Fruit fly (Drosophila melanogaster): ENCODE measurements around the gene otu.

otu gene

DNA sequence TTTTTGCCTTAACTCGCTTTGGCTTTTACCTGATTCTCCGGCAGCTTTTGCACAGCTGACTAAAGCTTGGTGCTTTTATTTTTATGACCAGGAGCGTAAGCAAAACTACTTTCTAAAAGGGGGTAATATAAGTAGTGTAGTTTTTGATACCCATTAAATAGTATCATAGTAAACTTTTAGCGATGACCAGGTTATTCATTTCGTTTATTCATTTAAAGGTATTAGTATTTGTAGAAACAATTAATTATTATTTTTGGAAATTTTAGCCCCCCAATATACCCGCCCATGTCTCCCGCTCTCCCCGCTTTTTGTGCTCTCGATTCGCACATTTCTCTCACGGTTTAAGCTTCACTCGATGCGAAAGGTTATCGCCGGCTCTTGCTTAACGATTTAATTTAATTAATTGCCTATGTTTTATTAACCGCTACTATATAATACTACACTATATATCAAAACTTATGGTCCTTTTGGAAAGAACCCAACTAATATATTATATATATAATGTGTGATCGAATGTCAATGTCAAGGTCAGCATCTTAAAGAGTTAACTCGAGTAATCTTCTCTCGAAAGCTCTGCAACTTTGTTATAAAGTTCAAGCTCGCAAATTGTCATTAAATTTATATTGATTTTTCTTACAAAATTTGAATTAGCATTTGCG lies 24.8 kb downstream of the otu start, which contains the start of gene Sptr (continued):
- peak; percentile 66 for TF ChIP-seq abd-A (tag; optimal IDR thresholded peaks at IDR 0.05)
- no peak for TF ChIP-seq Scr (GFP tag; IDR thresholded peaks at IDR 0.05; ENCODE audit: partially characterized antibody)
- peak; percentile 91 for TF ChIP-seq CG11504 (tag; optimal IDR thresholded peaks at IDR 0.05)
- peak; percentile 89 for TF ChIP-seq CG12769 (tag; optimal IDR thresholded peaks at IDR 0.05)
- peak; percentile 82 for TF ChIP-seq cas (GFP tag; IDR thresholded peaks at IDR 0.05)
- peak; percentile 82 for TF ChIP-seq CG4328 (GFP tag; optimal IDR thresholded peaks at IDR 0.05)
- no peak for TF ChIP-seq CG7963 (GFP tag; IDR thresholded peaks at IDR 0.05; ENCODE audit: partially characterized antibody)
- peak; percentile 78; the same call in 2 of the 3 replicates for TF ChIP-seq gce (GFP tag; IDR thresholded peaks at IDR 0.05)
- TF ChIP-seq slp2 (GFP tag; optimal IDR thresholded peaks at IDR 0.05), result peak; percentile 38
- peak; percentile 64 for TF ChIP-seq oc (tag; optimal IDR thresholded peaks at IDR 0.05)
- no peak for TF ChIP-seq Bgb (GFP tag; IDR thresholded peaks at IDR 0.05; ENCODE audit: partially characterized antibody)
- TF ChIP-seq CG33213 (GFP tag; optimal IDR thresholded peaks at IDR 0.05), result peak; percentile 62
- TF ChIP-seq maf-S (GFP tag; optimal IDR thresholded peaks at IDR 0.05), result peak; percentile 62
- no peak for TF ChIP-seq CG33557 (GFP tag; optimal IDR thresholded peaks at IDR 0.05)
- TF ChIP-seq CG13296 (GFP tag; optimal IDR thresholded peaks at IDR 0.05), result peak; percentile 93
- TF ChIP-seq CG12744 (GFP tag; optimal IDR thresholded peaks at IDR 0.05), result peak; percentile 68
- peak; percentile 92 for TF ChIP-seq Ada2b (GFP tag; IDR thresholded peaks at IDR 0.05)
- no peak for TF ChIP-seq ac (GFP tag; optimal IDR thresholded peaks at IDR 0.05)
- TF ChIP-seq CG1233 (GFP tag; optimal IDR thresholded peaks at IDR 0.05), result peak; percentile 80
- peak; percentile 62; the same call in 2 of the 3 replicates for TF ChIP-seq CG11560 (tag; IDR thresholded peaks at IDR 0.05)
- TF ChIP-seq CG16779 (GFP tag; IDR thresholded peaks at IDR 0.05), result peak; percentile 74
- TF ChIP-seq gfzf (GFP tag; optimal IDR thresholded peaks at IDR 0.05), result no peak
- peak; percentile 85 for TF ChIP-seq zfh1 (GFP tag; IDR thresholded peaks at IDR 0.05)
- peak; percentile 55 for TF ChIP-seq CG31365 (tag; optimal IDR thresholded peaks at IDR 0.05)
- peak; percentile 72 for TF ChIP-seq Abd-B (GFP tag; optimal IDR thresholded peaks at IDR 0.05)
- peak; percentile 74 for TF ChIP-seq CG4424 (GFP tag; optimal IDR thresholded peaks at IDR 0.05)
- TF ChIP-seq zen2 (GFP tag; IDR thresholded peaks at IDR 0.05; ENCODE audit: partially characterized antibody), result no peak
- peak; percentile 57 for TF ChIP-seq CG16863 (GFP tag; optimal IDR thresholded peaks at IDR 0.05)
- peak; percentile 59 for TF ChIP-seq pnt (GFP tag; optimal IDR thresholded peaks at IDR 0.05)
- peak; percentile 47 for TF ChIP-seq CG2116 (GFP tag; optimal IDR thresholded peaks at IDR 0.05)
- TF ChIP-seq TFAM (GFP tag; optimal IDR thresholded peaks at IDR 0.05), result no peak
- peak; percentile 58 for TF ChIP-seq Myb (GFP tag; optimal IDR thresholded peaks at IDR 0.05)
- peak; percentile 14 for TF ChIP-seq Mes4 (GFP tag; optimal IDR thresholded peaks at IDR 0.05)
- TF ChIP-seq CG14050 (GFP tag; IDR thresholded peaks at IDR 0.05), result peak; percentile 82
- TF ChIP-seq gt (GFP tag; IDR thresholded peaks at IDR 0.05), result no peak
- peak; percentile 92 for TF ChIP-seq CG18011 (GFP tag; optimal IDR thresholded peaks at IDR 0.05)
- TF ChIP-seq slbo (GFP tag; IDR thresholded peaks at IDR 0.05), result peak; percentile 94
- no peak for TF ChIP-seq dmrt11E (tag; optimal IDR thresholded peaks at IDR 0.05)
- TF ChIP-seq Hey (tag; optimal IDR thresholded peaks at IDR 0.05), result peak; percentile 14
- peak; percentile 76 for TF ChIP-seq CG11093 (GFP tag; IDR thresholded peaks at IDR 0.05)
- peak; percentile 75 for TF ChIP-seq CG18262 (tag; optimal IDR thresholded peaks at IDR 0.05)
- TF ChIP-seq CG14860 (GFP tag; IDR thresholded peaks at IDR 0.05; ENCODE audit: partially characterized antibody), result no peak
- peak; percentile 65 for TF ChIP-seq CG10274 (GFP tag; optimal IDR thresholded peaks at IDR 0.05)
- no peak for TF ChIP-seq D (optimal IDR thresholded peaks at IDR 0.05)
- TF ChIP-seq D (GFP tag; optimal IDR thresholded peaks at IDR 0.05), result peak; percentile 57
- TF ChIP-seq NC2β (GFP tag; optimal IDR thresholded peaks at IDR 0.05), result peak; percentile 17
- peak; percentile 86 for TF ChIP-seq fd3F (GFP tag; optimal IDR thresholded peaks at IDR 0.05)
- TF ChIP-seq Antp (GFP tag; optimal IDR thresholded peaks at IDR 0.05), result peak; percentile 64
- TF ChIP-seq so (GFP tag; IDR thresholded peaks at IDR 0.05), result peak; percentile 91
- peak; percentile 90 for TF ChIP-seq Taf1 (GFP tag; IDR thresholded peaks at IDR 0.05)
